Fruit fly (Drosophila melanogaster) whole organism, prepupa: ENCODE measurements around the gene CG9588.

Experiments
- CG11762 ChIP-seq: fragments of 200-800 bp; sonication (Bioruptor generic); optimal IDR thresholded peaks from 3 replicates; lab custom pipeline; 2016; ENCODE audit warnings: missing biosample characterization, missing genetic modification characterization; ENCODE audit not compliant: insufficient read depth
- CG31627 ChIP-seq: fragments of 200-800 bp; sonication (Bioruptor generic); optimal IDR thresholded peaks from 3 replicates; lab custom pipeline; 2016; ENCODE audit warnings: missing biosample characterization, missing genetic modification characterization
- CG32006 ChIP-seq: fragments of 200-800 bp; sonication (Bioruptor generic); optimal IDR thresholded peaks from 3 replicates; lab custom pipeline; 2017; ENCODE audit warnings: missing biosample characterization, mild to moderate bottlenecking, missing genetic modification characterization
- CG6276 ChIP-seq: fragments of 200-800 bp; sonication (Bioruptor generic); optimal IDR thresholded peaks from 2 replicates; lab custom pipeline; 2017; ENCODE audit warnings: missing biosample characterization, mild to moderate bottlenecking, missing genetic modification characterization
- Eip78C ChIP-seq: fragments of 200-800 bp; sonication (Bioruptor generic); peaks from one replicate; lab custom pipeline; 2016; ENCODE audit warnings: missing biosample characterization, missing genetic modification characterization
- Eip93F ChIP-seq: fragments of 200-800 bp; sonication (Bioruptor generic); optimal IDR thresholded peaks from 2 replicates; lab custom pipeline; 2016; ENCODE audit warnings: missing biosample characterization, mild to moderate bottlenecking, missing genetic modification characterization
- Hr38 ChIP-seq: sonication (Bioruptor generic); optimal IDR thresholded peaks from 2 replicates; lab custom pipeline; 2016; ENCODE audit warnings: missing biosample characterization, missing genetic modification characterization
- cyc ChIP-seq: fragments of 200-800 bp; sonication (Bioruptor generic); optimal IDR thresholded peaks from 3 replicates; lab custom pipeline; 2016; ENCODE audit warnings: missing biosample characterization, missing genetic modification characterization
- dac ChIP-seq: fragments of 200-800 bp; sonication (Bioruptor generic); optimal IDR thresholded peaks from 2 replicates; lab custom pipeline; 2017; ENCODE audit warnings: missing biosample characterization, mild to moderate bottlenecking, missing genetic modification characterization
- dsx ChIP-seq: fragments of 200-800 bp; optimal IDR thresholded peaks from 3 replicates; lab custom pipeline; 2019; ENCODE audit warnings: missing biosample characterization, mild to moderate bottlenecking, missing genetic modification characterization, moderate library complexity; ENCODE audit not compliant: poor library complexity, severe bottlenecking
- esn ChIP-seq: fragments of 200-800 bp; sonication (Bioruptor generic); optimal IDR thresholded peaks from 2 replicates; lab custom pipeline; 2016; ENCODE audit warnings: missing biosample characterization, mild to moderate bottlenecking, missing genetic modification characterization, moderate library complexity
- fd59A ChIP-seq: fragments of 200-800 bp; sonication (Bioruptor generic); optimal IDR thresholded peaks from 2 replicates; lab custom pipeline; 2017; ENCODE audit warnings: missing biosample characterization, mild to moderate bottlenecking, missing genetic modification characterization, missing genetic modification reagents
- lz ChIP-seq: fragments of 200-800 bp; sonication (Bioruptor generic); optimal IDR thresholded peaks from 3 replicates; lab custom pipeline; 2016; ENCODE audit warnings: missing biosample characterization, missing genetic modification characterization

DNA sequence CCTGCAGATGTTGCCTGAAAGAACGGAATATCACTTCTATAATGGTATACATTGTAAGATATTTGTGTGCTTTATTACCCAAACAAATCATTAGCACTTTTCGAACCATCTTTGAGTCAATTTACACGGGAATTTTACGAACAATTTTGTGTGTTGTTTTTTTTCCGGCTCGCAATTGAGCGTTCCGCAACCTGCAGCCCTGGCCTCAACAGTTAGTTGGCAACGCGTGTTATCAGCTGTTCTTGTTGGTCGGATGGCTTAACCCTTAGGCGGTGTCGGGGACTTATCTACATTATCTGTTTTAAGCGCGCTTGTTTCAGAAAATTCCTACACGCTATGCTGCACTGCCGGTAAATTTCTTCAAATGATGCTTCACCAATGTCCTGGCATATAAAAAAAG, 34.2 kb upstream of the CG9588 start:
- TF ChIP-seq cyc (GFP tag; lab: Kevin White, UChicago) (no peak), CG6276 (GFP tag; lab: Kevin White, UChicago) (no peak), Eip78C (peak; percentile 53), CG32006 (GFP tag; lab: Kevin White, UChicago) (no peak), dsx (GFP tag; lab: Kevin White, UChicago) (no peak), Hr38 (no peak), CG31627 (GFP tag; lab: Kevin White, UChicago) (peak; percentile 17), fd59A (GFP tag; lab: Kevin White, UChicago) (no peak), CG11762 (GFP tag; lab: Kevin White, UChicago) (no peak), dac (no peak), esn (GFP tag; lab: Kevin White, UChicago) (peak; percentile 33), Eip93F (GFP tag; lab: Kevin White, UChicago) (peak; percentile 7), lz (GFP tag; lab: Kevin White, UChicago) (no peak)
